Worm (Caenorhabditis elegans) whole organism, L3 larva: ENCODE data around the gene glb-34.

ENCODE experiments used
- elt-3 ChIP-seq, 3 experiments: fragments of 150-350 bp in 1 of 3; sonication (generic microtip) in 2 of 3; optimal IDR thresholded peaks; 2 replicates in 2 of 3; 4 replicates in 1 of 3; lab custom pipeline; 2014 to 2017; ENCODE audit warnings: missing biosample characterization in 3 of 3, missing genetic modification characterization in 3 of 3
- nhr-237 ChIP-seq: fragments of 150-350 bp; optimal IDR thresholded peaks from 2 replicates; lab custom pipeline; 2014; ENCODE audit warnings: missing biosample characterization, missing genetic modification characterization

ce11 chrIV:14578650-14579193 is 6.2 kb upstream of the glb-34 start, which contains the start of gene Y57G11B.8:
- TF ChIP-seq elt-3 (tag; optimal IDR thresholded peaks at IDR 0.05; lab: Kevin White, UChicago) = no peak
- no peak for TF ChIP-seq nhr-237 (tag; lab: Kevin White, UChicago)
